Fruit fly (Drosophila melanogaster) whole organism, pupa: Measurements from ENCODE around the gene Pop4.
A peak's percentile ranks its signal among the peaks of the same experiment; 100 is the strongest.

Source experiments
- CG10348 ChIP-seq: fragments of 200-800 bp; sonication (Bioruptor generic); IDR thresholded peaks from 2 replicates; pipeline ENCODE4 v1.3.6; 2022; ENCODE audit warnings: missing biosample characterization, missing genetic modification characterization
- CG12605 ChIP-seq: fragments of 200-800 bp; sonication (Bioruptor generic); IDR thresholded peaks from 2 replicates; pipeline ENCODE4 v1.3.6; 2022; ENCODE audit warnings: missing biosample characterization, missing genetic modification characterization
- CG13204 ChIP-seq: fragments of 200-800 bp; sonication (Bioruptor generic); optimal IDR thresholded peaks from 2 replicates; lab custom pipeline; 2018; ENCODE audit warnings: missing biosample characterization, mild to moderate bottlenecking, missing genetic modification characterization, moderate library complexity
- CG14655 ChIP-seq: fragments of 200-800 bp; sonication (Bioruptor generic); optimal IDR thresholded peaks from 3 replicates; lab custom pipeline; 2017; ENCODE audit warnings: mild to moderate bottlenecking, missing biosample characterization, missing genetic modification reagents, missing genetic modification characterization
- CG15710 ChIP-seq: fragments of 200-800 bp; sonication (Bioruptor generic); optimal IDR thresholded peaks from 2 replicates; lab custom pipeline; 2018; ENCODE audit warnings: missing biosample characterization, mild to moderate bottlenecking, missing genetic modification characterization, moderate library complexity
- CG17806 ChIP-seq: fragments of 200-800 bp; sonication (Bioruptor generic); optimal IDR thresholded peaks from 2 replicates; lab custom pipeline; 2018; ENCODE audit warnings: missing biosample characterization, mild to moderate bottlenecking, missing genetic modification characterization, moderate library complexity
- CG32121 ChIP-seq: fragments of 200-800 bp; sonication (Bioruptor generic); IDR thresholded peaks from 2 replicates; pipeline ENCODE4 v1.3.6; 2022; ENCODE audit warnings: missing biosample characterization, missing genetic modification characterization
- CG34367 ChIP-seq: fragments of 200-800 bp; sonication (Bioruptor generic); optimal IDR thresholded peaks from 2 replicates; lab custom pipeline; 2018; ENCODE audit warnings: missing biosample characterization, mild to moderate bottlenecking, missing genetic modification characterization
- CG4496 ChIP-seq: fragments of 200-800 bp; sonication (Bioruptor generic); IDR thresholded peaks from 3 replicates; pipeline ENCODE4 v1.3.6; 2022; ENCODE audit warnings: missing biosample characterization, missing genetic modification characterization
- CG8159 ChIP-seq: fragments of 200-800 bp; sonication (Bioruptor generic); optimal IDR thresholded peaks from 3 replicates; lab custom pipeline; 2018; ENCODE audit warnings: missing biosample characterization, mild to moderate bottlenecking, missing genetic modification characterization, moderate library complexity
- CG8301 ChIP-seq: fragments of 200-800 bp; sonication (Bioruptor generic); optimal IDR thresholded peaks from 2 replicates; lab custom pipeline; 2018; ENCODE audit warnings: missing biosample characterization, mild to moderate bottlenecking, missing genetic modification characterization
- CG9948 ChIP-seq: fragments of 200-800 bp; sonication (Bioruptor generic); optimal IDR thresholded peaks from 2 replicates; lab custom pipeline; 2018; ENCODE audit warnings: missing biosample characterization, mild to moderate bottlenecking, missing genetic modification characterization, moderate library complexity
- D1 ChIP-seq: fragments of 200-800 bp; sonication (Bioruptor generic); optimal IDR thresholded peaks from 2 replicates; lab custom pipeline; 2018; ENCODE audit warnings: missing biosample characterization, mild to moderate bottlenecking, missing genetic modification characterization, moderate library complexity
- EcR ChIP-seq: fragments of 200-800 bp; sonication (Bioruptor generic); optimal IDR thresholded peaks from 3 replicates; lab custom pipeline; 2019; ENCODE audit warnings: missing biosample characterization, missing genetic modification characterization, mild to moderate bottlenecking, moderate library complexity, missing genetic modification reagents
- Ets98B ChIP-seq: fragments of 200-800 bp; sonication (Bioruptor generic); IDR thresholded peaks from 2 replicates; pipeline ENCODE4 v1.3.6; 2022; ENCODE audit warnings: missing biosample characterization, missing genetic modification characterization
- Pif1A ChIP-seq: fragments of 200-800 bp; sonication (Bioruptor generic); optimal IDR thresholded peaks from 3 replicates; lab custom pipeline; 2016; ENCODE audit warnings: missing biosample characterization, missing genetic modification characterization
- Pif1B ChIP-seq: fragments of 200-800 bp; sonication (Bioruptor generic); optimal IDR thresholded peaks from 3 replicates; lab custom pipeline; 2016; ENCODE audit warnings: missing biosample characterization, missing genetic modification characterization
- Snoo ChIP-seq: fragments of 200-800 bp; sonication (Bioruptor generic); optimal IDR thresholded peaks from 3 replicates; lab custom pipeline; 2017; ENCODE audit warnings: missing biosample characterization, mild to moderate bottlenecking, missing genetic modification characterization, inconsistent platforms
- fd96Ca ChIP-seq: fragments of 200-800 bp; sonication (Bioruptor generic); IDR thresholded peaks from 3 replicates; pipeline ENCODE4 v1.3.6; 2022; ENCODE audit warnings: missing biosample characterization, missing genetic modification characterization
- gl ChIP-seq: fragments of 200-800 bp; sonication (Bioruptor generic); optimal IDR thresholded peaks from 2 replicates; lab custom pipeline; 2018; ENCODE audit warnings: missing biosample characterization, mild to moderate bottlenecking, missing genetic modification characterization
- rn ChIP-seq: fragments of 200-800 bp; sonication (Bioruptor generic); IDR thresholded peaks from 2 replicates; pipeline ENCODE4 v1.3.6; 2022; ENCODE audit warnings: missing biosample characterization, missing genetic modification characterization

Pop4 gene

DNA sequence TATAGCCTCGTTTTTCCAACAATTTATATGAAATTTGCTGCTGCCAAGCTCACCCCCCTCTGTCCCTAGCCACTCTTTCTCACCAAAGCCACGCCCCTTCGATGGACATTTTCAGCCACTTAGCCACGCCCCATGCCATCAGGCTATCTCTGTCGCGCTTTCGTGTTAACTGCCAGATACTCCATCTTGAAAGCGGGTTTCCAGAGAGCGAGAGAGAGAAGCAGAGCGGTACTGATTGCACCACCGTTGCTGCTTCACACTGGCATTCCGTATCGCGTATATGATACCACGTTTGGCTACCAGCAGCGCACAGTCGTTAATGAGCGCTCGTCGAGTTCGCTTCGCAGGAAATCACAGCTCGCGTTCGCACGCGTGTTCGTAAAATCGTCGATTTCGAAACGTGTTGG lies 30.6 kb downstream of the Pop4 start, which contains the start of gene exex:
exex (plus strand) TSS at position 307 of the 407 bp plus-strand sequence.
- no peak for TF ChIP-seq CG10348 (GFP tag; lab: Robert Waterston, UW)
- TF ChIP-seq fd96Ca (GFP tag; lab: Robert Waterston, UW): no peak
- no peak for TF ChIP-seq CG9948 (tag; lab: Kevin White, UChicago)
- peak; percentile 50 for TF ChIP-seq D1 (tag; lab: Kevin White, UChicago)
- TF ChIP-seq EcR (GFP tag; lab: Kevin White, UChicago): no peak
- no peak for TF ChIP-seq CG14655 (GFP tag; lab: Kevin White, UChicago)
- TF ChIP-seq gl (tag; lab: Kevin White, UChicago): no peak

DNA sequence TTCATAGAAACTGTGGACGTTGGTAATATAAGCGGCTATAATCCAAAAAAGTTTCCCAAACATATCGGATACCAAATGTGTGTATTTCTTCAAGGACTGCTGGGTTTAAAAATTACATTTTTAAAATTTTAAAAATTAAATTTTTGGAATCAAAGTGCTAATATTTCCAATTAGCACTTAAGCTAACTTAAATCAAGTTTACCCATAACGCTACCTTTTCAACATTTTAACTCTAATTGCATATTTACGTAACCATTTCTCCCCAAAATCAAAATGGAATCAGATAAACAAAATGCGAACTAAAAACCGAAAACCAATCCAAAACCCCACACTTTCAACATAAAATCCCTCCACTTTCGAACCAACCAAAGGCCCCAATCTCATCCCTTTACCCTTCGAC lies 32.2 kb downstream of the Pop4 start, which contains the start of gene CG43880:
CG43880 (minus strand) TSS at position 101 of the 400 bp plus-strand sequence.
- TF ChIP-seq Ets98B (GFP tag; lab: Robert Waterston, UW): no peak
- TF ChIP-seq Pif1A: no peak

DNA sequence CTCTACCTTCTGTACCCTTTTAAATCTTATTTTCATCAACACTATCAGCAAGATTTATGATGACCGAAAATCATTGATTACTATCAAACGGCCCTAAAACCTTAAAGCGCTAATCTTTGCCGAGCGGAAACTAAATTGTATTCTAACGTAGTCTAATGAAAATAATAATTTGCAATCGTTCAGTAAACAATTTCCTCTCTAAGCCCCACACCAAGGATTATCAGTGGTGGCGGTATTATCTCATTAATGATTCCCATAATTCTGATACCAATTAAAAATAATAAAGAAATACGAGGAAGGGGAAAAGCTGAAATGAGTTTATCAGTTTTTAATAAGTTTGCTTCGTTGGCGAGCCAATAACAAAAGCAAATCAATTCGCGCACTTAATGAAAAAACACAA lies 34.5 kb downstream of the Pop4 start:
- TF ChIP-seq Ets98B (GFP tag; lab: Robert Waterston, UW) (no peak), CG13204 (GFP tag; lab: Kevin White, UChicago) (no peak), gl (tag; lab: Kevin White, UChicago) (no peak), CG17806 (no peak), D1 (tag; lab: Kevin White, UChicago) (no peak), CG10348 (GFP tag; lab: Robert Waterston, UW) (no peak), CG8159 (tag; lab: Kevin White, UChicago) (no peak), CG14655 (GFP tag; lab: Kevin White, UChicago) (no peak), CG4496 (GFP tag; lab: Robert Waterston, UW) (no peak), CG34367 (tag; lab: Kevin White, UChicago) (no peak), fd96Ca (GFP tag; lab: Robert Waterston, UW) (no peak), EcR (GFP tag; lab: Kevin White, UChicago) (no peak), Pif1A (no peak), CG12605 (GFP tag; lab: Robert Waterston, UW) (no peak)

DNA sequence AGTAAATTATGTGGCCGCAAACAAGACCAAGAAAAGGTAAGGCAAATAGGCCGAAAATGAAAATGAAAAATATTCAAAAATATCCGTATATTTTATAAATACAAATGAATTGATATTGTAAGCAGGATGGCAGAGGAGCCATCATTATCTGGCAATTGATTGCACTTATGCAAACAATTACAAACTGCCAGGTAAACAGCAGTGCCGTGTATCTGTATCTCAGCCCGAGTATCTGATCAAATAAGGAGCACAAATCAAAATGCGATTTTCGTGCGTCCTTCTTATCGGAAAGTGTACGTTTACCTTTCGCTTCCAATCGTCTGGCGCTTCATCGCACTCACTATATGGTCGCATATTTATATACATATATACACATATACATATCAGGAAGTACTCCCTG lies 35.4 kb downstream of the Pop4 start:
- TF ChIP-seq CG9948 (tag; lab: Kevin White, UChicago): no peak
- TF ChIP-seq CG14655 (GFP tag; lab: Kevin White, UChicago): no peak
- TF ChIP-seq D1 (tag; lab: Kevin White, UChicago): no peak
- no peak for TF ChIP-seq CG12605 (GFP tag; lab: Robert Waterston, UW)
- no peak for TF ChIP-seq Pif1B (GFP tag; lab: Kevin White, UChicago)
- TF ChIP-seq CG17806: no peak
- no peak for TF ChIP-seq CG13204 (GFP tag; lab: Kevin White, UChicago)
- no peak for TF ChIP-seq CG32121
- no peak for TF ChIP-seq CG8159 (tag; lab: Kevin White, UChicago)
- TF ChIP-seq CG15710 (tag; lab: Kevin White, UChicago): no peak
- no peak for TF ChIP-seq Ets98B (GFP tag; lab: Robert Waterston, UW)
- no peak for TF ChIP-seq CG34367 (tag; lab: Kevin White, UChicago)
- no peak for TF ChIP-seq CG8301
- TF ChIP-seq EcR (GFP tag; lab: Kevin White, UChicago): no peak
- TF ChIP-seq, all 21 proteins: peak for 0

DNA sequence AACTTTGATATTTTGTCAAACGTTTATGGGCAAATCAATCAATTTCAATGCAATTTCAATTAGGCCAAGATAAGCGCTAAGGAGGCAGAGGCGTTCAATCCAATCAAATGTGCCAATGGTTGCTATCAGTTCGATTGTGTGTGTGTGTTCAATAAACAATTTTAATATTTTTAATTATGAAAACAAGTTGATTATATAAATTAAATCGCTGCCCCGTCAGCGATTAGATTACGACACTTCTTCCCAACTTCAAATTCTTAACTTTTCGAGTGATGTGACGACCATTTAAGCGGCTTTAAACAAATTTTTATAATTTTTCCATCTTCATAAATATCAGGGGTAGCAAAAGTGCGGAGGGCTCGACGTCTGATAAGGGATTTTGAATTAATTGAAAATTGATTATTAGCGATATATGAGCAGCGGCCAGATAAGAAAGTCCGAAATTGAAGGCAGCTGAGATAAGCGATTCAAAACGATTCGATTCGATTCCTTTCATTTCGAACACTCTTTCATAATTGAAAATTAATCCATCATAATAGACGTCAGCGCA lies 36.0 kb downstream of the Pop4 start:
- no peak for TF ChIP-seq Snoo (tag; lab: Kevin White, UChicago)
- TF ChIP-seq CG14655 (GFP tag; lab: Kevin White, UChicago): no peak
- no peak for TF ChIP-seq Ets98B (GFP tag; lab: Robert Waterston, UW)
- TF ChIP-seq fd96Ca (GFP tag; lab: Robert Waterston, UW): no peak
- no peak for TF ChIP-seq gl (tag; lab: Kevin White, UChicago)
- no peak for TF ChIP-seq CG13204 (GFP tag; lab: Kevin White, UChicago)
- no peak for TF ChIP-seq D1 (tag; lab: Kevin White, UChicago)
- no peak for TF ChIP-seq CG8301
- no peak for TF ChIP-seq rn
- no peak for TF ChIP-seq CG4496 (GFP tag; lab: Robert Waterston, UW)
- TF ChIP-seq CG34367 (tag; lab: Kevin White, UChicago): no peak
- TF ChIP-seq, all 21 proteins: peak for 0

DNA sequence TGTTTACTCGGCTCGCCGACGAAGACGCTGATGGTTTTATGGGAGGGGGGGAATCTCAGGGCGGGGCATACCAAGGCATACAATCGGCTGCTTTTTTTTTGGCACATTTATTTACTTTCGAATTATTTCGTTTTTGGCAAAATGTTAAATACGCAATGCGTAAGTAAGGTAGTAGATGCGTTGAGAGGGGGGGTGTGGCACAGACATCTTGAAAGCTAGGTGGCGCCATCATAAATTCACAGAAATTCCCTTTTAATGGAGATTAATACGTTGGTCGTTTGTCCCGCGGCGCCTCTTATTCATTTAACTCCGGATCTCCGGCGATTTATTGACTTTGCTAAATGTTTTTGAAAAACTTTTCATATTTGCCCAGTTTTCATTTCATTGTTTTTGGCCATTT lies 36.9 kb downstream of the Pop4 start:
- no peak for TF ChIP-seq Pif1B (GFP tag; lab: Kevin White, UChicago)
- no peak for TF ChIP-seq D1 (tag; lab: Kevin White, UChicago)
- TF ChIP-seq CG8159 (tag; lab: Kevin White, UChicago): no peak
- TF ChIP-seq CG32121: no peak
- no peak for TF ChIP-seq rn
- no peak for TF ChIP-seq CG4496 (GFP tag; lab: Robert Waterston, UW)
- no peak for TF ChIP-seq CG10348 (GFP tag; lab: Robert Waterston, UW)
- TF ChIP-seq CG14655 (GFP tag; lab: Kevin White, UChicago): no peak
- no peak for TF ChIP-seq CG17806
- TF ChIP-seq gl (tag; lab: Kevin White, UChicago): no peak
- TF ChIP-seq CG15710 (tag; lab: Kevin White, UChicago): no peak
- no peak for TF ChIP-seq CG8301
- no peak for TF ChIP-seq Ets98B (GFP tag; lab: Robert Waterston, UW)
- TF ChIP-seq EcR (GFP tag; lab: Kevin White, UChicago): no peak
